Worm (Caenorhabditis elegans): ENCODE results near the gene str-168.

- TF ChIP-seq fos-1 (tag; optimal IDR thresholded peaks at IDR 0.05), result no peak
- TF ChIP-seq lin-39 (tag; optimal IDR thresholded peaks at IDR 0.05), result no peak
- TF ChIP-seq hlh-4 (tag; optimal IDR thresholded peaks at IDR 0.05), result no peak
- no peak for TF ChIP-seq nhr-11 (tag; optimal IDR thresholded peaks at IDR 0.05)
- TF ChIP-seq fkh-8 (tag; optimal IDR thresholded peaks at IDR 0.05), result no peak
- TF ChIP-seq snpc-4 (tag; optimal IDR thresholded peaks at IDR 0.05), result no peak
- TF ChIP-seq C34B4.2 (tag; optimal IDR thresholded peaks at IDR 0.05), result no peak
- TF ChIP-seq egl-27 (tag; optimal IDR thresholded peaks at IDR 0.05), result no peak
- TF ChIP-seq ztf-11 (tag; optimal IDR thresholded peaks at IDR 0.05), result no peak
- TF ChIP-seq fkh-10 (GFP tag; optimal IDR thresholded peaks at IDR 0.05), result no peak
- TF ChIP-seq zip-4 (GFP tag; optimal IDR thresholded peaks at IDR 0.05), result no peak
- no peak for TF ChIP-seq lin-13 (GFP tag; optimal IDR thresholded peaks at IDR 0.05)
These were observed 49.8 kb downstream of the str-168 start, which contains the start of gene E03H12.7 for ce11 chrIV:4988531-4988930.

Measured in whole organism, L1 larva.